Worm (Caenorhabditis elegans) whole organism, dauer: ENCODE measurements around the gene ints-9.

Source experiments
- unc-62 ChIP-seq: sonication (generic microtip); optimal IDR thresholded peaks from 2 replicates; lab custom pipeline; 2017; ENCODE audit warnings: missing biosample characterization, missing genetic modification reagents, missing genetic modification characterization

Gene ints-9

ce11 chrV:7626550-7626949 is 50.9 kb downstream of the ints-9 start, which contains the start of gene F07C4.6:
Gene F07C4.6, plus strand, starts transcription at chrV:7626850.
- TF ChIP-seq unc-62 (GFP tag; lab: Kevin White, UChicago): no peak

DNA sequence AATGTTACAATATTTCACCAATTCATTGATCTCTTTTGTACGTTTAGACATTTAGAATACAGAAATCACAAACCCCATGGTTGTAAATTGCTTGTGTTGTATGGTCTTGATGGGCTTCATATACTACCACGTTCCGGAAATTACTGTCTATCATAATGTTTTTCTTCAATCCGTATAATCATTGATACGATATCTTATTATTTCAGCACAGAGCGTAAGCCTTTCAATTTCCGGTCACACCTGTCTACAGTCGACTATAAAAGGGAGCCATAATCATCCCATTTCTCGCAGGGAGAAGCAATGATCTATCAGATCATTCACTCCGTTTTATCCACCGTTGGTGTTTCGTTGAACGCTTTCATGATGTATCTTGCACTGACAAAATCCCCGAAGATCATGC is 53.9 kb downstream of the ints-9 start, which contains the start of gene srd-30:
Gene srd-30 (plus strand): TSS at position 301 of the 400 bp plus-strand sequence.
- TF ChIP-seq unc-62 (GFP tag; lab: Kevin White, UChicago): no peak
